Fruit fly (Drosophila melanogaster) S2 (cell line): ENCODE results near the gene mv.

ENCODE experiments used
- CG8478 ChIP-seq: fragments of >200 bp; optimal IDR thresholded peaks from 2 replicates; lab custom pipeline; 2018
- CTCF ChIP-seq, 2 experiments: fragments of >200 bp; optimal IDR thresholded peaks; 2 replicates each; lab custom pipeline; 2018

The mv gene

dm6 chr3L:1964099-1964498, at the start of gene mv:
mv (minus strand) TSS chr3L:1964178.
- TF ChIP-seq CG8478 (lab: Kevin White, UChicago) (no peak), CTCF (optimal IDR thresholded peaks at IDR 0.05; lab: Kevin White, UChicago) (no peak)

DNA sequence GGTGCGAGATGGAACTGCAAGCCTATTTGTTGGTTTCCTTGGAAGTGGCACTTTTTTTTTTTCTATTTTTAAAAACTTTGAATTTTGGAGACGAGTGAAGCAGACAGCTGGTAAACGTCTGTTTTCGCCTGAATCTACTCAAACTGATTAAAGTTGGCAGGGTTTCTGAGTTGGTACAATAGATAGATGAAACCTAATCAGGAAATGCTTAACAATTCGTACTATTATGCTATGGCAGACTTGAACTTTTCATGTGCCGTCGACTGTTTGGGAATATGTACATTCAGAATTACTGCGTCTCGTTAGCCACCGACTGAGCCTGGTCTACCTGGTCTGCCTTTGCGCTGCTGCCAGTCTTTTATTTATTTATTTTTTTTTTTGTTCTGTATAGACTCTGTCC, 41.6 kb upstream of the mv start, which contains the start of gene CG42841:
TSS of gene CG42841 (minus strand) at position 101 of the 400 bp plus-strand sequence.
- no peak for TF ChIP-seq CG8478 (lab: Kevin White, UChicago)
- TF ChIP-seq CTCF (optimal IDR thresholded peaks at IDR 0.05; lab: Kevin White, UChicago) = no peak

- TF ChIP-seq CG8478 (lab: Kevin White, UChicago) = no peak
- TF ChIP-seq CTCF (optimal IDR thresholded peaks at IDR 0.05; lab: Kevin White, UChicago) = no peak
These were observed 40.8 kb upstream of the mv start for dm6 chr3L:2004732-2005131.

DNA sequence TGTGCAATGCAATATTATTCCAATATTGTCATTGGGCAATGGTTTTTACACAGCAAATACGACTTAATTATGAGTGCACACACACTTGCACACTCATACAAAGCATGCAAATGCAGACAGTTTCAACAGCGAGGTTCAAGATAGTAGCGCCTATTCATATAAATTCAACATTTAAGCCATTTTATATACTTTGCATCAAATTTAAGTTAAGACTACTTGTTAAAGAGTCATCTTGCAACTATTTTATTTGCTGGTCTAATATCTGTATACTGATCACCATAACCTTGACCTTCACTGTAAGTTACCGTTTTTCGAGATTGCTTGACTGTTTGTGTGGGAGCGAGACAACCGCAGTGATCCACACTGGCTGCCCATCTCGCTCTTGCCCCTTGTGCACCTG, 21.4 kb upstream of the mv start:
- TF ChIP-seq CTCF (optimal IDR thresholded peaks at IDR 0.05; lab: Kevin White, UChicago) = no peak

dm6 chr3L:1976760-1977159, 12.8 kb upstream of the mv start:
- no peak for TF ChIP-seq CG8478 (lab: Kevin White, UChicago)
- no peak for TF ChIP-seq CTCF (optimal IDR thresholded peaks at IDR 0.05; lab: Kevin White, UChicago)

dm6 chr3L:1971103-1971742, 7.2 kb upstream of the mv start, which contains the start of the genes CG11815 and acs:
CG11815 (minus strand) TSS chr3L:1971200.
acs (plus strand) TSS chr3L:1971638.
- TF ChIP-seq CTCF (optimal IDR thresholded peaks at IDR 0.05; lab: Kevin White, UChicago) (no peak), CG8478 (lab: Kevin White, UChicago) (no peak)

- TF ChIP-seq CTCF (optimal IDR thresholded peaks at IDR 0.05; lab: Kevin White, UChicago) (no peak), CG8478 (lab: Kevin White, UChicago) (no peak)
These were observed 5.8 kb upstream of the mv start, which contains the start of gene CG1927 for dm6 chr3L:1969539-1970337. CG1927 (minus strand) TSS chr3L:1970079.

DNA sequence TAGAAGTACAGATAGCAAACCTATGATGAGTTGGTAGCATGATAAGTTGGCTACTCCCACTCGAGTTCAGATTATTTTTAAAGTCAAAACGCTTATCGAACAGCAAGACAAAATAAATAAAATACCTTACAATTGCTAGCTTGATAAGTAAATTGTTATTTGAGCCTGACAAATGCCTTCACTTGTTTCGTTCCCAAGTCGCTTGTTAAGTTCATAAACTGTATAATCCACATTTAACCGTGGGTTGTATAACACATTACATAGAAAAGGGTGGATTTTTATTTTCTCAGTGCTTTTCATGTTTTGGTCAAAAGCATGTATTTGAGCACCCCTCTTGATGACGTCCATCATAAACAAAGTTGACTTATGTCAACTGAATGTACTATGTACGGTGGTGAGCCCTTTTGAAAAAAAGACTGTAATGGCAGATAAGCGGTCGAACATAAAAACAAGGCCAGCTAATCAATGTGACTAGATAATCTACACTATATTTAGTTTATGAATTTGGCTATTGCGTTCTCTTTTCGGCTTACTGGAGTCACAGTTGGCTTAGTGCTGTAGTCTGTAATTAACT, 4.9 kb upstream of the mv start:
- TF ChIP-seq CG8478 (lab: Kevin White, UChicago) (no peak), CTCF (optimal IDR thresholded peaks at IDR 0.05; lab: Kevin White, UChicago) (no peak)

- TF ChIP-seq CG8478 (lab: Kevin White, UChicago) (no peak), CTCF (optimal IDR thresholded peaks at IDR 0.05; lab: Kevin White, UChicago) (no peak)
These were observed 4.4 kb upstream of the mv start for dm6 chr3L:1968401-1968800.

- TF ChIP-seq CTCF (optimal IDR thresholded peaks at IDR 0.05; lab: Kevin White, UChicago) (no peak), CG8478 (lab: Kevin White, UChicago) (no peak)
These were observed 3.7 kb upstream of the mv start for dm6 chr3L:1967452-1968310.

dm6 chr3L:1964599-1965143, 693 bp upstream of the mv start:
- TF ChIP-seq CTCF (optimal IDR thresholded peaks at IDR 0.05; lab: Kevin White, UChicago) = no peak
- TF ChIP-seq CG8478 (lab: Kevin White, UChicago) = no peak

dm6 chr3L:1962964-1963363, 1.0 kb downstream of the mv start, which contains the start of gene SCOT:
SCOT (plus strand) TSS chr3L:1963143.
- TF ChIP-seq CTCF (optimal IDR thresholded peaks at IDR 0.05; lab: Kevin White, UChicago) (no peak), CG8478 (lab: Kevin White, UChicago) (no peak)

dm6 chr3L:1947463-1948126, 16.4 kb downstream of the mv start, which contains the start of the genes mu2 and Cnb:
mu2 (minus strand) TSS chr3L:1947475.
Cnb (plus strand) TSS chr3L:1947565.
- TF ChIP-seq CG8478 (lab: Kevin White, UChicago) = no peak
- no peak for TF ChIP-seq CTCF (optimal IDR thresholded peaks at IDR 0.05; lab: Kevin White, UChicago)
